Worm (Caenorhabditis elegans): ENCODE data around the gene sec-15.

- TF ChIP-seq pha-4 (tag; optimal IDR thresholded peaks at IDR 0.05) (no peak), K09A11.1 (tag; optimal IDR thresholded peaks at IDR 0.05; ENCODE audit: insufficient read depth) (no peak), pqm-1 (tag; optimal IDR thresholded peaks at IDR 0.05) (no peak), C08G9.2 (tag; optimal IDR thresholded peaks at IDR 0.05) (no peak), ceh-24 (tag; optimal IDR thresholded peaks at IDR 0.05) (no peak), pat-9 (tag; optimal IDR thresholded peaks at IDR 0.05) (no peak), lim-6 (tag; optimal IDR thresholded peaks at IDR 0.05) (no peak), fkh-10 (GFP tag; optimal IDR thresholded peaks at IDR 0.05) (no peak), zip-5 (tag; optimal IDR thresholded peaks at IDR 0.05) (no peak), ztf-16 (tag; optimal IDR thresholded peaks at IDR 0.05) (no peak), ttx-3 (tag; optimal IDR thresholded peaks at IDR 0.05) (no peak)
Observed at ce11 chrX:8860958-8861357, 25.4 kb upstream of the sec-15 start, which contains the start of gene C06E2.9.

Measured in whole organism, late embryonic.